Fruit fly (Drosophila melanogaster) whole organism, wandering third instar larva: ENCODE results near the gene CG32278.

Source experiments
- Dfd ChIP-seq: fragments of >200 bp; optimal IDR thresholded peaks from 2 replicates; lab custom pipeline; 2017; ENCODE audit warnings: missing biosample characterization, missing genetic modification characterization
- Hr78 ChIP-seq: fragments of >200 bp; optimal IDR thresholded peaks from 2 replicates; lab custom pipeline; 2017; ENCODE audit warnings: missing biosample characterization, missing genetic modification characterization
- Jra ChIP-seq: sonication (Bioruptor generic); optimal IDR thresholded peaks from 2 replicates; lab custom pipeline; 2016; ENCODE audit warnings: missing biosample characterization, missing genetic modification characterization
- br ChIP-seq: fragments of 200-800 bp; sonication (Bioruptor generic); optimal IDR thresholded peaks from 2 replicates; lab custom pipeline; 2016; ENCODE audit warnings: missing biosample characterization, missing genetic modification characterization
- dmrt93B ChIP-seq: fragments of 200-800 bp; sonication (Bioruptor generic); optimal IDR thresholded peaks from 2 replicates; lab custom pipeline; 2018; ENCODE audit warnings: missing biosample characterization, mild to moderate bottlenecking, missing genetic modification characterization
- ey ChIP-seq: fragments of 200-800 bp; sonication (Bioruptor generic); optimal IDR thresholded peaks from 2 replicates; lab custom pipeline; 2016; ENCODE audit warnings: missing biosample characterization, missing genetic modification characterization
- h ChIP-seq: fragments of 200-800 bp; sonication (Bioruptor generic); optimal IDR thresholded peaks from 3 replicates; lab custom pipeline; 2016; ENCODE audit warnings: missing biosample characterization, mild to moderate bottlenecking, missing genetic modification characterization
- pan ChIP-seq: fragments of >200 bp; optimal IDR thresholded peaks from 2 replicates; lab custom pipeline; 2017
- psq ChIP-seq: fragments of 200-800 bp; sonication (Bioruptor generic); optimal IDR thresholded peaks from 3 replicates; lab custom pipeline; 2017; ENCODE audit warnings: missing biosample characterization, mild to moderate bottlenecking, missing genetic modification characterization, moderate library complexity
- sage ChIP-seq: fragments of 200-800 bp; sonication (Bioruptor generic); optimal IDR thresholded peaks from 2 replicates; lab custom pipeline; 2016; ENCODE audit warnings: missing biosample characterization, mild to moderate bottlenecking, missing genetic modification characterization
- sv ChIP-seq: fragments of 200-800 bp; sonication (Bioruptor generic); optimal IDR thresholded peaks from 3 replicates; lab custom pipeline; 2016; ENCODE audit warnings: missing biosample characterization, missing genetic modification characterization
- tai ChIP-seq: sonication (Bioruptor generic); optimal IDR thresholded peaks from 2 replicates; lab custom pipeline; 2016; ENCODE audit warnings: missing biosample characterization, missing genetic modification characterization
- usp ChIP-seq: fragments of >200 bp; optimal IDR thresholded peaks from 2 replicates; lab custom pipeline; 2017; ENCODE audit warnings: missing biosample characterization, missing genetic modification characterization
- woc ChIP-seq: sonication (Bioruptor generic); optimal IDR thresholded peaks from 2 replicates; lab custom pipeline; 2016; ENCODE audit warnings: missing biosample characterization, mild to moderate bottlenecking, missing genetic modification characterization

dm6 chr3L:3197464-3197863, 28.4 kb downstream of the CG32278 start, which contains the start of gene CG14966:
- TF ChIP-seq psq (GFP tag; lab: Kevin White, UChicago) (no peak), sv (GFP tag; lab: Kevin White, UChicago) (peak; percentile 5), usp (GFP tag; lab: Kevin White, UChicago) (no peak), h (peak; percentile 55), woc (GFP tag; lab: Kevin White, UChicago) (peak; percentile 68), pan (lab: Kevin White, UChicago) (no peak), ey (GFP tag; lab: Kevin White, UChicago) (no peak), Jra (peak; percentile 50), tai (GFP tag; lab: Kevin White, UChicago) (no peak), Hr78 (GFP tag; lab: Kevin White, UChicago) (no peak), dmrt93B (GFP tag; lab: Kevin White, UChicago) (no peak), Dfd (no peak), br (GFP tag; lab: Kevin White, UChicago) (peak; percentile 45), sage (peak; percentile 25)
